Fruit fly (Drosophila melanogaster) whole organism, embryonic: ENCODE results near the gene Gdi.

Source experiments
- Atf6 ChIP-seq: fragments of 200-800 bp; sonication (Bioruptor generic); IDR thresholded peaks from 2 replicates; pipeline ENCODE4 v1.3.6; 2022; ENCODE audit warnings: missing biosample characterization, missing genetic modification characterization
- CG1024 ChIP-seq: fragments of 200-800 bp; sonication (Bioruptor generic); IDR thresholded peaks from 2 replicates; pipeline ENCODE4 v1.3.6; 2022; ENCODE audit warnings: missing biosample characterization, missing genetic modification characterization
- CG10959 ChIP-seq: fragments of 200-800 bp; sonication (Bioruptor generic); IDR thresholded peaks from 2 replicates; pipeline ENCODE4 v1.3.6; 2022; ENCODE audit warnings: missing biosample characterization, missing genetic modification characterization
- CG11247 ChIP-seq: fragments of 200-800 bp; sonication (Bioruptor generic); IDR thresholded peaks from 2 replicates; pipeline ENCODE4 v1.3.6; 2022; ENCODE audit warnings: missing biosample characterization, missing genetic modification characterization
- CG11504 ChIP-seq: fragments of 200-800 bp; sonication (Bioruptor generic); optimal IDR thresholded peaks from 3 replicates; lab custom pipeline; 2019; ENCODE audit warnings: missing biosample characterization, mild to moderate bottlenecking, missing genetic modification characterization, moderate library complexity
- CG12071 ChIP-seq: fragments of 200-800 bp; sonication (Bioruptor generic); optimal IDR thresholded peaks from 3 replicates; lab custom pipeline; 2018; ENCODE audit warnings: missing biosample characterization, mild to moderate bottlenecking, missing genetic modification characterization
- CG12155 ChIP-seq: fragments of 200-800 bp; sonication (Bioruptor generic); optimal IDR thresholded peaks from 3 replicates; lab custom pipeline; 2016; ENCODE audit warnings: missing biosample characterization, missing genetic modification characterization
- CG12659 ChIP-seq: fragments of 200-800 bp; sonication (Bioruptor generic); optimal IDR thresholded peaks from 3 replicates; lab custom pipeline; 2017; ENCODE audit warnings: mild to moderate bottlenecking, missing biosample characterization, missing genetic modification reagents, missing genetic modification characterization
- CG13775 ChIP-seq: fragments of 200-800 bp; sonication (Bioruptor generic); optimal IDR thresholded peaks from 3 replicates; lab custom pipeline; 2017; ENCODE audit warnings: missing biosample characterization, mild to moderate bottlenecking, missing genetic modification characterization
- CG14965 ChIP-seq: fragments of 200-800 bp; sonication (Bioruptor generic); optimal IDR thresholded peaks from 2 replicates; lab custom pipeline; 2016; ENCODE audit warnings: missing biosample characterization, missing genetic modification characterization, borderline replicate concordance
- CG16779 ChIP-seq: fragments of 200-800 bp; sonication (Bioruptor generic); IDR thresholded peaks from 2 replicates; pipeline ENCODE4 v1.3.6; 2022; ENCODE audit warnings: missing biosample characterization, missing genetic modification characterization
- CG17612 ChIP-seq: fragments of 200-800 bp; sonication (Bioruptor generic); IDR thresholded peaks from 2 replicates; pipeline ENCODE4 v1.3.6; 2022; ENCODE audit warnings: missing biosample characterization, missing genetic modification characterization
- CG1792 ChIP-seq: fragments of 200-800 bp; sonication (Bioruptor generic); optimal IDR thresholded peaks from 2 replicates; lab custom pipeline; 2016; ENCODE audit warnings: missing biosample characterization, missing genetic modification characterization
- CG2120 ChIP-seq: fragments of 200-800 bp; sonication (Bioruptor generic); optimal IDR thresholded peaks from 3 replicates; lab custom pipeline; 2016; ENCODE audit warnings: missing biosample characterization, missing genetic modification characterization
- CG32772 ChIP-seq: fragments of 200-800 bp; sonication (Bioruptor generic); IDR thresholded peaks from 2 replicates; pipeline ENCODE4 v1.3.6; 2022; ENCODE audit warnings: missing biosample characterization, missing genetic modification characterization
- CG4854 ChIP-seq: fragments of 200-800 bp; sonication (Bioruptor generic); optimal IDR thresholded peaks from 2 replicates; lab custom pipeline; 2016; ENCODE audit warnings: missing biosample characterization, missing genetic modification characterization, inconsistent platforms
- CG5180 ChIP-seq: fragments of 200-800 bp; sonication (Bioruptor generic); optimal IDR thresholded peaks from 3 replicates; lab custom pipeline; 2017; ENCODE audit warnings: missing biosample characterization, missing genetic modification characterization, mild to moderate bottlenecking, moderate library complexity, missing genetic modification reagents
- CG5245 ChIP-seq: fragments of 200-800 bp; sonication (Bioruptor generic); optimal IDR thresholded peaks from 3 replicates; lab custom pipeline; 2016; ENCODE audit warnings: missing biosample characterization, missing genetic modification characterization
- CG6689 ChIP-seq: fragments of 200-800 bp; sonication (Bioruptor generic); IDR thresholded peaks from 2 replicates; pipeline ENCODE4 v1.3.6; 2022; ENCODE audit warnings: missing biosample characterization, missing genetic modification characterization
- CG6765 ChIP-seq: fragments of 200-800 bp; sonication (Bioruptor generic); optimal IDR thresholded peaks from 3 replicates; lab custom pipeline; 2017; ENCODE audit warnings: missing biosample characterization, mild to moderate bottlenecking, missing genetic modification characterization
- CG8281 ChIP-seq: fragments of 200-800 bp; sonication (Bioruptor generic); optimal IDR thresholded peaks from 2 replicates; lab custom pipeline; 2018; ENCODE audit warnings: missing biosample characterization, mild to moderate bottlenecking, missing genetic modification characterization, moderate library complexity
- CG8290 ChIP-seq, 3 experiments: fragments of 200-800 bp; sonication (Bioruptor generic); optimal IDR thresholded peaks; 2 replicates each; lab custom pipeline; 2016 to 2019; ENCODE audit warnings: missing biosample characterization in 3 of 3, missing genetic modification characterization in 3 of 3, mild to moderate bottlenecking in 2 of 3, moderate library complexity in 1 of 3
- CG9215 ChIP-seq: fragments of 200-800 bp; sonication (Bioruptor generic); IDR thresholded peaks from 2 replicates; pipeline ENCODE4 v1.3.6; 2022; ENCODE audit warnings: missing biosample characterization, missing genetic modification characterization
- CG9727 ChIP-seq: fragments of 200-800 bp; sonication (Bioruptor generic); optimal IDR thresholded peaks from 3 replicates; lab custom pipeline; 2017; ENCODE audit warnings: missing biosample characterization, mild to moderate bottlenecking, missing genetic modification characterization
- CG9817 ChIP-seq: fragments of 200-800 bp; sonication (Bioruptor generic); optimal IDR thresholded peaks from 2 replicates; lab custom pipeline; 2018; ENCODE audit warnings: missing biosample characterization, mild to moderate bottlenecking, missing genetic modification characterization, moderate library complexity
- Drgx ChIP-seq: fragments of 200-800 bp; sonication (Bioruptor generic); IDR thresholded peaks from 2 replicates; pipeline ENCODE4 v1.3.6; 2022; ENCODE audit warnings: missing biosample characterization, missing genetic modification characterization
- E2f2 ChIP-seq: fragments of 200-800 bp; sonication (Bioruptor generic); IDR thresholded peaks from 2 replicates; pipeline ENCODE4 v1.3.6; 2022; ENCODE audit warnings: missing biosample characterization, missing genetic modification characterization
- Eip74EF ChIP-seq, 2 experiments: fragments of 200-800 bp in 1 of 2; fragments of >200 bp in 1 of 2; sonication (Bioruptor generic) in 1 of 2; optimal IDR thresholded peaks; 2 replicates each; lab custom pipeline; 2017 to 2019; ENCODE audit warnings: missing biosample characterization in 2 of 2, missing genetic modification characterization in 2 of 2, mild to moderate bottlenecking in 1 of 2, moderate library complexity in 1 of 2
- HLH3B ChIP-seq: fragments of 200-800 bp; sonication (Bioruptor generic); IDR thresholded peaks from 2 replicates; pipeline ENCODE4 v1.3.6; 2022; ENCODE audit warnings: missing biosample characterization, missing genetic modification characterization
- Hey ChIP-seq: fragments of 200-800 bp; sonication (Bioruptor generic); optimal IDR thresholded peaks from 3 replicates; lab custom pipeline; 2018; ENCODE audit warnings: missing biosample characterization, mild to moderate bottlenecking, missing genetic modification characterization
- MBD-R2 ChIP-seq: fragments of 200-800 bp; sonication (Bioruptor generic); IDR thresholded peaks from 2 replicates; pipeline ENCODE4 v1.3.6; 2022; ENCODE audit warnings: missing biosample characterization, missing genetic modification characterization
- PHDP ChIP-seq: fragments of 200-800 bp; sonication (Bioruptor generic); optimal IDR thresholded peaks from 3 replicates; lab custom pipeline; 2018; ENCODE audit warnings: missing biosample characterization, mild to moderate bottlenecking, missing genetic modification characterization, moderate library complexity
- TFAM ChIP-seq: fragments of 200-800 bp; sonication (Bioruptor generic); optimal IDR thresholded peaks from 2 replicates; lab custom pipeline; 2017; ENCODE audit warnings: missing biosample characterization, missing genetic modification characterization, inconsistent platforms
- abd-A ChIP-seq: fragments of 200-800 bp; sonication (Bioruptor generic); optimal IDR thresholded peaks from 3 replicates; lab custom pipeline; 2019; ENCODE audit warnings: missing biosample characterization, mild to moderate bottlenecking, missing genetic modification characterization, moderate library complexity
- bsh ChIP-seq, 2 experiments: fragments of 200-800 bp; sonication (Bioruptor generic); optimal IDR thresholded peaks; 2 replicates each; lab custom pipeline; 2017 to 2018; ENCODE audit warnings: mild to moderate bottlenecking in 2 of 2, missing biosample characterization in 2 of 2, missing genetic modification characterization in 2 of 2, moderate library complexity in 1 of 2
- crp ChIP-seq, 2 experiments: fragments of 200-800 bp; sonication (Bioruptor generic); optimal IDR thresholded peaks; 2 replicates in 1 of 2; 3 replicates in 1 of 2; lab custom pipeline; 2017; ENCODE audit warnings: missing biosample characterization in 2 of 2, missing genetic modification characterization in 2 of 2, mild to moderate bottlenecking in 1 of 2, moderate library complexity in 1 of 2
- dmrt99B ChIP-seq: fragments of 200-800 bp; sonication (Bioruptor generic); optimal IDR thresholded peaks from 2 replicates; lab custom pipeline; 2018; ENCODE audit warnings: missing biosample characterization, mild to moderate bottlenecking, missing genetic modification characterization, moderate library complexity
- emc ChIP-seq: fragments of 200-800 bp; sonication (Bioruptor generic); optimal IDR thresholded peaks from 2 replicates; lab custom pipeline; 2016; ENCODE audit warnings: missing biosample characterization, missing genetic modification characterization
- fd3F ChIP-seq: fragments of 200-800 bp; sonication (Bioruptor generic); optimal IDR thresholded peaks from 2 replicates; lab custom pipeline; 2018; ENCODE audit warnings: missing biosample characterization, mild to moderate bottlenecking, missing genetic modification characterization, moderate library complexity
- gce ChIP-seq: fragments of 200-800 bp; sonication (Bioruptor generic); IDR thresholded peaks from 3 replicates; pipeline ENCODE4 v1.3.6; 2022; ENCODE audit warnings: missing biosample characterization, missing genetic modification characterization
- inv ChIP-seq: fragments of 200-800 bp; sonication (Bioruptor generic); IDR thresholded peaks from 2 replicates; pipeline ENCODE4 v1.3.6; 2022; ENCODE audit warnings: missing biosample characterization, missing genetic modification characterization; ENCODE audit not compliant: partially characterized antibody
- lmd ChIP-seq: fragments of 200-800 bp; sonication (Bioruptor generic); IDR thresholded peaks from 2 replicates; pipeline ENCODE4 v1.3.6; 2022; ENCODE audit warnings: missing biosample characterization, missing genetic modification characterization
- ranshi ChIP-seq: fragments of 200-800 bp; sonication (Bioruptor generic); IDR thresholded peaks from 2 replicates; pipeline ENCODE4 v1.3.6; 2022; ENCODE audit warnings: missing biosample characterization, missing genetic modification characterization
- rib ChIP-seq: fragments of 200-800 bp; sonication (Bioruptor generic); IDR thresholded peaks from 2 replicates; pipeline ENCODE4 v1.3.6; 2022; ENCODE audit warnings: missing biosample characterization, missing genetic modification characterization
- sd ChIP-seq: fragments of 200-800 bp; sonication (Bioruptor generic); optimal IDR thresholded peaks from 3 replicates; lab custom pipeline; 2018; ENCODE audit warnings: missing biosample characterization, mild to moderate bottlenecking, missing genetic modification characterization, moderate library complexity
- sob ChIP-seq: fragments of 200-800 bp; sonication (Bioruptor generic); IDR thresholded peaks from 2 replicates; pipeline ENCODE4 v1.3.6; 2022; ENCODE audit warnings: missing biosample characterization, missing genetic modification characterization
- stc ChIP-seq: fragments of 200-800 bp; sonication (Bioruptor generic); IDR thresholded peaks from 2 replicates; pipeline ENCODE4 v1.3.6; 2022; ENCODE audit warnings: missing biosample characterization, missing genetic modification characterization
- tup ChIP-seq: fragments of 200-800 bp; sonication (Bioruptor generic); optimal IDR thresholded peaks from 2 replicates; lab custom pipeline; 2016; ENCODE audit warnings: missing biosample characterization, mild to moderate bottlenecking, missing genetic modification characterization, moderate library complexity
- twi ChIP-seq: fragments of 200-800 bp; optimal IDR thresholded peaks from 2 replicates; lab custom pipeline; 2019; ENCODE audit warnings: missing biosample characterization, mild to moderate bottlenecking, missing genetic modification characterization, moderate library complexity

The Gdi gene

DNA sequence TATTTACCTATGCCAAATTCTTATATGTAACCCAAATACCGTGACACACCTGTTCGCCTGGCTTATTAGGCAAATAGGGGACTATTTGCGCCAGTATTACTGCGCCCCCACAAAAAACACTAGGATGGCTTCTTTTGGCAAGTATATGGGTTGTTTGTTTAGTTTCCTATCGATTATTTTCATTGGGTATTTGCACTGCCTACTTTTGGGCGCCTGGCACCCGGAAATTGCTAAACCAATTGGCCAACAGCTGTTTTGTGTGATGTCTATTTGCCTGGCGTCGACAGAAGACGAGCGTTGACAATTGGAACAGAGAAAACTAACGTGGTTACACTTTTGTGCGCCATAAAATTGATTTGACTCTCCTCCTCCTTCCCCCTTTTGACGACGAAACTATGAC is 41.7 kb downstream of the Gdi start (continued):
- no peak for TF ChIP-seq Atf6
- no peak for TF ChIP-seq abd-A
- TF ChIP-seq CG8281 (tag; lab: Kevin White, UChicago), result no peak
- TF ChIP-seq fd3F (GFP tag; lab: Kevin White, UChicago), result no peak
- no peak for TF ChIP-seq tup (GFP tag; lab: Kevin White, UChicago)
- 0 out of 2 replicates have a peak, but pooled peaks have one; percentile 13 for TF ChIP-seq ranshi
- TF ChIP-seq CG5180 (GFP tag; lab: Kevin White, UChicago), result no peak
- no peak for TF ChIP-seq CG9215
- TF ChIP-seq CG1792 (GFP tag; lab: Kevin White, UChicago), result no peak
- no peak for TF ChIP-seq gce (GFP tag; lab: Robert Waterston, UW)
- no peak for TF ChIP-seq CG12155
- no peak for TF ChIP-seq bsh (GFP tag; optimal IDR thresholded peaks at IDR 0.05; lab: Kevin White, UChicago)
- no peak for TF ChIP-seq Drgx (GFP tag; lab: Robert Waterston, UW)
- TF ChIP-seq stc, result no peak
- no peak for TF ChIP-seq CG6689 (GFP tag; lab: Robert Waterston, UW)
- TF ChIP-seq CG8290 (GFP tag; optimal IDR thresholded peaks at IDR 0.05; lab: Kevin White, UChicago), result no peak
- peak; percentile 55 to 58 for TF ChIP-seq CG8290 (tag; optimal IDR thresholded peaks at IDR 0.05; lab: Kevin White, UChicago)
- no peak for TF ChIP-seq CG32772 (GFP tag; lab: Robert Waterston, UW)
- TF ChIP-seq crp (GFP tag; optimal IDR thresholded peaks at IDR 0.05; lab: Kevin White, UChicago), result peak in 1 of 2 experiments; percentile 28
- TF ChIP-seq CG16779 (GFP tag; lab: Robert Waterston, UW), result no peak
- no peak for TF ChIP-seq CG11504 (tag; lab: Kevin White, UChicago)

DNA sequence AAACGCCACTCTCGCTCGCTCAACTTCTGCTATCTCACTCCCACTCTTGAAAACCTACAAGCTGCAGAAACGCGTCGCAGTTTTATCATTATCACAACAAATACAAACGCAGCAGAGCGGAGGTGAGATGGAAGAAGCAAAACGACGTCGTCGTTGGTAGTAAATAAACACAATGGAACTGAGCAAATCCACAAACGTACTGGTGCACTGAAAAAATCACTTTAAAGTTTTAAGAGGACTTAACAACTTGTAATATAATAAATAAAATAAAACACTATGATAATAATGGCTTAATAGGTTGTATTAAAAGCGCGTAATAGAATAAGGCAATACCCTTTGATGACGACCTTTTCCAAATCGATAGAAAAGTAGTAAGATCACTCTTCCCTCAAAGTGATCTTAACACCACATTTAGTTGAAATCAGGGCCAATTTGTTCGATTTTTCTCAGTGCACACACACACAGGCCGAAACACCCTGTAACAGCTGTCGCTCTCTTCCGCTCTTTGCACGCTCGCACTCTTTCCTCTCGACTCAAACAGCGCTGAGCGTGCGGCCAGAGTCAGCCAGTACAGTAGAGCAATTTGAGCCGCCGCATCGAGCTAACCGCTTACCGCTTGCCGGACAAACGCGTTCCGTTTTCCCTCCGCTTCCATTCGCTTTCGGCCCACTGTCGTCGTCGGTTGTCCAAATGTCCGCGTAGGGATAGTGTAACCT is 45.3 kb downstream of the Gdi start:
- TF ChIP-seq sob, result peak; percentile 95
- TF ChIP-seq HLH3B, result peak; percentile 93
- TF ChIP-seq sd (tag; lab: Kevin White, UChicago), result peak; percentile 79
- peak; percentile 95 for TF ChIP-seq twi
- peak; percentile 72 for TF ChIP-seq Hey (tag; lab: Kevin White, UChicago)
- TF ChIP-seq E2f2 (GFP tag; lab: Robert Waterston, UW), result peak; percentile 82
- TF ChIP-seq CG9817 (tag; lab: Kevin White, UChicago), result peak; percentile 92
- peak; percentile 97 for TF ChIP-seq CG12659 (GFP tag; lab: Kevin White, UChicago)
- peak; percentile 75; the same call in 1 of the 2 replicates for TF ChIP-seq CG17612 (GFP tag; lab: Robert Waterston, UW)
- TF ChIP-seq PHDP (tag; lab: Kevin White, UChicago), result peak; percentile 93
- TF ChIP-seq lmd (GFP tag; lab: Robert Waterston, UW), result peak; percentile 97
- peak; percentile 52; the same call in 1 of the 2 replicates for TF ChIP-seq MBD-R2
- peak; percentile 89 for TF ChIP-seq CG10959 (GFP tag; lab: Robert Waterston, UW)
- no peak for TF ChIP-seq CG14965
- peak; percentile 98 for TF ChIP-seq dmrt99B (tag; lab: Kevin White, UChicago)
- TF ChIP-seq CG2120 (GFP tag; lab: Kevin White, UChicago), result peak; percentile 88
- TF ChIP-seq CG9727 (GFP tag; lab: Kevin White, UChicago), result peak; percentile 98
- peak; percentile 85 for TF ChIP-seq CG5245 (GFP tag; lab: Kevin White, UChicago)
- TF ChIP-seq emc (GFP tag; lab: Kevin White, UChicago), result peak; percentile 38
- peak; percentile 91 for TF ChIP-seq CG11247 (GFP tag; lab: Robert Waterston, UW)
- peak; percentile 84 for TF ChIP-seq CG6765
- peak; percentile 96 for TF ChIP-seq CG13775 (GFP tag; lab: Kevin White, UChicago)
- peak; percentile 77 for TF ChIP-seq CG12071 (GFP tag; lab: Kevin White, UChicago)
- TF ChIP-seq CG4854 (GFP tag; lab: Kevin White, UChicago), result peak; percentile 78
- TF ChIP-seq inv (GFP tag; lab: Robert Waterston, UW), result no peak
- TF ChIP-seq CG1024, result peak; percentile 69
- peak; percentile 76 for TF ChIP-seq TFAM (GFP tag; lab: Kevin White, UChicago)
- TF ChIP-seq Eip74EF (GFP tag; optimal IDR thresholded peaks at IDR 0.05; lab: Kevin White, UChicago), result peak in 1 of 2 experiments; percentile 92
- TF ChIP-seq rib, result peak; percentile 85
